Fruit fly (Drosophila melanogaster) whole organism, pupa: ENCODE results near the gene CG11899.

Experiments used
- CG12605 ChIP-seq: fragments of 200-800 bp; sonication (Bioruptor generic); IDR thresholded peaks from 2 replicates; pipeline ENCODE4 v1.3.6; 2022; ENCODE audit warnings: missing biosample characterization, missing genetic modification characterization
- CG32121 ChIP-seq: fragments of 200-800 bp; sonication (Bioruptor generic); IDR thresholded peaks from 2 replicates; pipeline ENCODE4 v1.3.6; 2022; ENCODE audit warnings: missing biosample characterization, missing genetic modification characterization

DNA sequence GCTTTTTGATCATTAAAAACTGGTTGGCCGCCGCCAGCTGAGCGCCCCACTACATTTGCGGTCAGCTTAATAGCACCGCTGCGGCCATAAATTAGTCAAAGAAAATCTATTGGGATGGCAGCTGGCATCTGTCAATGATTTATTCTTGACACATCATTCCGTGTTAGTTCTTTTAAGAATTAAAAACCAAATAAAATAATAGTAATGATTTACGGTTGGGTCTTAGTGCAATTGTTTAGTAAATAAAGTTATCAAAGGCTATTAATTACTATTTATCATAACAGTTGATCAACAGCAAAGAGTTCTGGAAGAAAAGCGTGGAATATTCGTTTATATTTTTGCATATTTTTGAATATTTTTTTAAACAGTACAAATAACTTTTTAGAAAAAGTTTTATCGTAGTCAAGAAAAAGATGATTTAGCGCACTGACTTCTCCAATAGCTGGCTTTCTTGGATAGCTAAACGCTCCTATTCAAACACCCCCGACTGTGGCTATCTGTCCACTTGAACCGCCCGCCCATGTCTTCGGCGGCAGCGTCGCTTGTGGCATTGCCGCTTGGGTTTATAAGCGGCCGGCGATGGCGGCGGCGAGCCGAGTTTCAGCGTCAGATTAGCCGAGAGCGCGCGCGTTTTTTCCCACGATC, 3.2 kb upstream of the CG11899 start, which contains the start of gene CG14515:
- TF ChIP-seq CG12605 (GFP tag; lab: Robert Waterston, UW) (no peak), CG32121 (0 out of 2 replicates have a peak, but pooled peaks have one; percentile 21)
